Worm (Caenorhabditis elegans) whole organism, early embryonic: ENCODE results near the gene srj-38.

Experiments used
- B0310.2 ChIP-seq: sonication (generic microtip); optimal IDR thresholded peaks from 2 replicates; lab custom pipeline; 2016; ENCODE audit warnings: mild to moderate bottlenecking, missing genetic modification characterization, missing compliant biosample characterization
- F13C5.2 ChIP-seq: sonication (generic microtip); optimal IDR thresholded peaks from 2 replicates; lab custom pipeline; 2017; ENCODE audit warnings: mild to moderate bottlenecking, missing genetic modification characterization, inconsistent platforms, missing compliant biosample characterization
- aly-1 ChIP-seq: sonication (generic microtip); optimal IDR thresholded peaks from 2 replicates; lab custom pipeline; 2016; ENCODE audit warnings: missing genetic modification characterization, missing compliant biosample characterization
- ama-1 ChIP-seq: fragments of 150-350 bp; optimal IDR thresholded peaks from 2 replicates; lab custom pipeline; 2014
- ceh-13 ChIP-seq: fragments of 200-800 bp; sonication (Bioruptor generic); optimal IDR thresholded peaks from 2 replicates; lab custom pipeline; 2018; ENCODE audit warnings: mild to moderate bottlenecking, missing genetic modification characterization, missing compliant biosample characterization
- ceh-36 ChIP-seq: sonication (generic microtip); optimal IDR thresholded peaks from 2 replicates; lab custom pipeline; 2016; ENCODE audit warnings: missing genetic modification characterization, inconsistent platforms, missing compliant biosample characterization
- ets-7 ChIP-seq: sonication (generic microtip); optimal IDR thresholded peaks from 2 replicates; lab custom pipeline; 2016; ENCODE audit warnings: missing genotype, missing genetic modification characterization, missing compliant biosample characterization
- flt-1 ChIP-seq: fragments of 200-800 bp; sonication (Bioruptor generic); IDR thresholded peaks from 2 replicates; pipeline ENCODE4 v1.3.6; 2022; ENCODE audit warnings: missing genetic modification characterization, missing compliant biosample characterization
- hmbx-1 ChIP-seq: sonication (generic microtip); optimal IDR thresholded peaks from 2 replicates; lab custom pipeline; 2016; ENCODE audit warnings: mild to moderate bottlenecking, missing genetic modification characterization, missing compliant biosample characterization
- hmg-4 ChIP-seq: fragments of 200-800 bp; sonication (Bioruptor generic); optimal IDR thresholded peaks from 2 replicates; lab custom pipeline; 2018; ENCODE audit warnings: mild to moderate bottlenecking, missing genetic modification characterization, missing compliant biosample characterization
- hnd-1 ChIP-seq: sonication (generic microtip); optimal IDR thresholded peaks from 2 replicates; lab custom pipeline; 2016; ENCODE audit warnings: missing genetic modification characterization, missing compliant biosample characterization
- pes-1 ChIP-seq: fragments of 200-800 bp; sonication (Bioruptor generic); IDR thresholded peaks from 2 replicates; pipeline ENCODE4 v1.3.6; 2022; ENCODE audit warnings: missing genetic modification reagents, missing genetic modification characterization, missing compliant biosample characterization
- scrt-1 ChIP-seq: fragments of 200-800 bp; sonication (Bioruptor generic); IDR thresholded peaks from 2 replicates; pipeline ENCODE4 v1.3.6; 2022; ENCODE audit warnings: missing genetic modification characterization, missing compliant biosample characterization
- sea-1 ChIP-seq: fragments of 200-800 bp; sonication (Bioruptor generic); conservative IDR thresholded peaks from 2 replicates; pipeline ENCODE4 v1.3.6; 2022; ENCODE audit warnings: missing genetic modification characterization, missing compliant biosample characterization
- tbx-11 ChIP-seq: fragments of 200-800 bp; sonication (Bioruptor generic); IDR thresholded peaks from 2 replicates; pipeline ENCODE4 v1.3.6; 2022; ENCODE audit warnings: missing genetic modification characterization, missing compliant biosample characterization
- tbx-37 ChIP-seq: fragments of 200-800 bp; sonication (Bioruptor generic); conservative IDR thresholded peaks from 2 replicates; pipeline ENCODE4 v1.3.6; 2022; ENCODE audit warnings: missing genetic modification reagents, missing genetic modification characterization, missing compliant biosample characterization
- tra-4 ChIP-seq: sonication (generic microtip); optimal IDR thresholded peaks from 2 replicates; lab custom pipeline; 2017; ENCODE audit warnings: missing genetic modification characterization, missing compliant biosample characterization

Gene srj-38

ce11 chrV:884324-884723 lies at the start of gene srj-38:
Gene srj-38 (minus strand): TSS chrV:884424.
- TF ChIP-seq F13C5.2 (tag; lab: Kevin White, UChicago) (no peak), tra-4 (tag; lab: Kevin White, UChicago) (no peak), hnd-1 (no peak), hmbx-1 (tag; lab: Kevin White, UChicago) (no peak), hmg-4 (no peak), ama-1 (lab: Kevin White, UChicago) (no peak), ceh-13 (GFP tag; lab: Kevin White, UChicago) (no peak), B0310.2 (tag; lab: Kevin White, UChicago) (no peak), tbx-37 (GFP tag; lab: Robert Waterston, UW) (no peak), tbx-11 (no peak), flt-1 (GFP tag; lab: Robert Waterston, UW) (no peak), sea-1 (GFP tag; lab: Robert Waterston, UW) (no peak), pes-1 (GFP tag; lab: Robert Waterston, UW) (no peak)

DNA sequence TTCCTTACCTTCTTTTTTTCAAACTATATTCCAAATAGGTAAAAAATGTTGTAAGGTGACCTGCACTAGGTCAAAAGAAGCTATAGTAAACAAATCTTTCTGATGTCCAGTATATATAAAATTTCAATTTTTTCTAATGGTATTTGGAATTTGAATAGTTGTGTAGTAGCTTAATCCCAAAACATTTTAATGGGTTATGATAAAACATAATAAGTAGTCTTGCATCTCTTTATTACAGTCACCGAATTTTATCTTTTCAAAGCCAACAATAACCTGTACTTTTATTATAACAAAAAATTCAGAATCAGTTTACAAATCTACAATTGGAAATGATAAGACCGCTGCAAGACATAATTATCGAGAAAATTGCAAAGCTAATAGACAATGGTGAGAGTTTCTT lies 33.3 kb upstream of the srj-38 start, which contains the start of gene H24K24.2:
Gene H24K24.2, plus strand, starts transcription at position 301 of the 400 bp plus-strand sequence.
- no peak for TF ChIP-seq hmbx-1 (tag; lab: Kevin White, UChicago)
- no peak for TF ChIP-seq sea-1 (GFP tag; lab: Robert Waterston, UW)
- TF ChIP-seq tbx-11: no peak
- no peak for TF ChIP-seq ceh-36
- TF ChIP-seq ama-1 (lab: Kevin White, UChicago): no peak
- TF ChIP-seq tra-4 (tag; lab: Kevin White, UChicago): no peak
- TF ChIP-seq pes-1 (GFP tag; lab: Robert Waterston, UW): no peak
- no peak for TF ChIP-seq flt-1 (GFP tag; lab: Robert Waterston, UW)
- TF ChIP-seq scrt-1 (GFP tag; lab: Robert Waterston, UW): no peak
- TF ChIP-seq ets-7 (tag; lab: Kevin White, UChicago): no peak
- no peak for TF ChIP-seq hmg-4

DNA sequence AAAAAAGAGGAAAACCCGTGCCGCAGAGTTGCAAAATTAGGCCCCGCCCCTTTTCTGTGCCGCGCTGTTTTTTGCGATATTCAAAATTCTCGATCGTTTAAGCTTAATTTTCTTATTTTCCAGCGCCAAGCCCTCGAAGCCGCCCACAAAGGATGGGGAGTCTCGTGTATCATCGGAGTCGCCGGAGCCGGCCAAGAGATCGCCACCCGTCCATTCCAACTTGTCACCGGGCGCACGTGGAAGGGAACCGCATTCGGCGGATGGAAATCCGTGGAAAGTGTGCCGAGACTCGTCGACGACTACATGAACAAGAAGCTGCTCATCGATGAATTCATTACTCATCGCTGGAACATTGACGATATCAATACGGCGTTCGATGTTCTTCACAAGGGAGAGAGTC lies 31.5 kb upstream of the srj-38 start:
- TF ChIP-seq hnd-1 (no peak), ama-1 (lab: Kevin White, UChicago) (no peak), aly-1 (tag; lab: Kevin White, UChicago) (no peak), ceh-13 (GFP tag; lab: Kevin White, UChicago) (no peak), F13C5.2 (tag; lab: Kevin White, UChicago) (no peak), hmg-4 (no peak), sea-1 (GFP tag; lab: Robert Waterston, UW) (no peak), scrt-1 (GFP tag; lab: Robert Waterston, UW) (no peak), tra-4 (tag; lab: Kevin White, UChicago) (no peak), B0310.2 (tag; lab: Kevin White, UChicago) (no peak), flt-1 (GFP tag; lab: Robert Waterston, UW) (no peak), pes-1 (GFP tag; lab: Robert Waterston, UW) (no peak), hmbx-1 (tag; lab: Kevin White, UChicago) (no peak), tbx-37 (GFP tag; lab: Robert Waterston, UW) (no peak), tbx-11 (no peak)

DNA sequence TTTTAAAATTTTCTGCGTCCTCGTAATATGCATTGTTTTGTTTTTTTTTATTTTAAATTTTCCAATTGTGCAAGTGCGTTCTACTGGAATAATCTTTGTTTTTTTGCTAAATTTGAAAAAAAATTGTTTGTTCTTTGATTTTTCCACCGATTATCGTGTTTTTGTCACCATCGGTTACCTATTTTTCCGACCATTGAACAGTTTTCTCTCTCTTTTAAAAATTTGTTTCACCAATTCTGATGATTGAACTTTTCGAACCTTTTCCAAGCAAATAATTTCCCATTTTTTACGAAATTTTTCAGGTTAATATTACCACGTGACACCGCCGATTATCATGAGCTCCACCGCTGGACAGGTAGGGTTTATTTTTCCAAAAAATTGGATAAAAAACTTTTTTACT lies 27.2 kb upstream of the srj-38 start, which contains the start of gene adh-5:
Gene adh-5, plus strand, starts transcription at position 301 of the 400 bp plus-strand sequence.
- TF ChIP-seq F13C5.2 (tag; lab: Kevin White, UChicago) (no peak), sea-1 (GFP tag; lab: Robert Waterston, UW) (no peak), hmbx-1 (tag; lab: Kevin White, UChicago) (no peak), tbx-37 (GFP tag; lab: Robert Waterston, UW) (no peak), hnd-1 (no peak), scrt-1 (GFP tag; lab: Robert Waterston, UW) (no peak), tbx-11 (no peak), ceh-13 (GFP tag; lab: Kevin White, UChicago) (no peak)

DNA sequence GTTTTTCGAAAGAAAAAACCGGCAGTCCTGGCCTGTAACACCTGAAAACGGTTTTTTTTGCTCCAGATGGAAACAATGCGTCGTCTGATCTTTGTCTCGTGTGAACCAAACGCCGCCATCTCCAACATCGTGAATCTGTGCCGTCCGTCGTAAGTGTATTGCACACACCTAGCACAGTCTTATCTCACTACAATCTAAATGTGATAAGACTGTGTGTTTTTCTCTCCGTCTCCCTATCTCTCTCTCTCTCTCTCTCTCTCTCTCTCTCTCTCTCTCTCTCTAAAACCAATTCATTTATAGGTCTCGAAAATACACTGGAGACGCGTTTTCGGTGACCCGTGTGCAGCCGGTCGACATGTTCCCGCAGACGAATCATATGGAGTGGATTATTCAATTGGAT lies 26.4 kb upstream of the srj-38 start:
- TF ChIP-seq pes-1 (GFP tag; lab: Robert Waterston, UW): no peak
- TF ChIP-seq ceh-36: no peak
- TF ChIP-seq scrt-1 (GFP tag; lab: Robert Waterston, UW): no peak
- TF ChIP-seq tra-4 (tag; lab: Kevin White, UChicago): no peak
- TF ChIP-seq hmg-4: no peak
- TF ChIP-seq hmbx-1 (tag; lab: Kevin White, UChicago): no peak
- no peak for TF ChIP-seq ama-1 (lab: Kevin White, UChicago)
- no peak for TF ChIP-seq aly-1 (tag; lab: Kevin White, UChicago)
- TF ChIP-seq tbx-11: no peak
- TF ChIP-seq F13C5.2 (tag; lab: Kevin White, UChicago): no peak
- no peak for TF ChIP-seq flt-1 (GFP tag; lab: Robert Waterston, UW)
- TF ChIP-seq ets-7 (tag; lab: Kevin White, UChicago): no peak
- TF ChIP-seq B0310.2 (tag; lab: Kevin White, UChicago): no peak
- TF ChIP-seq ceh-13 (GFP tag; lab: Kevin White, UChicago): no peak
- no peak for TF ChIP-seq tbx-37 (GFP tag; lab: Robert Waterston, UW)
- no peak for TF ChIP-seq hnd-1
- TF ChIP-seq sea-1 (GFP tag; lab: Robert Waterston, UW): no peak

DNA sequence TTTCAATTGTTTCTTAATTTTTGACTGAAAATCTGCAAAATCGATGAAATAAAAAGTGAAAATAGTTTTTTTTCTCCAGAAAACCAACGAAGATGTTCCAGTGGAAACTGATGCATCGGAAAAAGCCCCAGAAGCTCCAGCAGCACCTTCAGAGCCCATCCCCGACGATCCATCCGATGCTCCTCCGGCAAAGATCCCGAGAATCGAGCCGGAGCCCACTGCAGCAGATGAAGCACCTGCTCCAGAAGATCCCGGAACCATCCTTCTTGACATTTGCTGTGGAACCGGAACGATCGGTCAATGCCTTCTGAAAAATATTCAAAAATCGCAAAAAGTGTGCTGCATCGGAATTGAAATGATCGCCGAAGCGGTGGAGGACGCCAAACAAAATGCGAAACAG lies 24.5 kb upstream of the srj-38 start:
- TF ChIP-seq ceh-36 (no peak), tbx-37 (GFP tag; lab: Robert Waterston, UW) (no peak), hnd-1 (no peak), hmbx-1 (tag; lab: Kevin White, UChicago) (no peak), ceh-13 (GFP tag; lab: Kevin White, UChicago) (no peak), tbx-11 (no peak), tra-4 (tag; lab: Kevin White, UChicago) (no peak), pes-1 (GFP tag; lab: Robert Waterston, UW) (no peak), flt-1 (GFP tag; lab: Robert Waterston, UW) (no peak), ets-7 (tag; lab: Kevin White, UChicago) (no peak), B0310.2 (tag; lab: Kevin White, UChicago) (no peak), F13C5.2 (tag; lab: Kevin White, UChicago) (no peak), ama-1 (lab: Kevin White, UChicago) (no peak), aly-1 (tag; lab: Kevin White, UChicago) (no peak), sea-1 (GFP tag; lab: Robert Waterston, UW) (no peak), hmg-4 (no peak), scrt-1 (GFP tag; lab: Robert Waterston, UW) (no peak)
